Worm (Caenorhabditis elegans) whole organism, midembryonic: Measurements from ENCODE around the gene clc-29.

Experiments
- cog-1 ChIP-seq: sonication (generic microtip); optimal IDR thresholded peaks from 2 replicates; lab custom pipeline; 2016; ENCODE audit warnings: missing genetic modification characterization, missing compliant biosample characterization
- flt-1 ChIP-seq: fragments of 200-800 bp; sonication (Bioruptor generic); IDR thresholded peaks from 2 replicates; pipeline ENCODE4 v1.3.6; 2022; ENCODE audit warnings: missing genetic modification characterization, missing compliant biosample characterization
- med-1 ChIP-seq: sonication (generic microtip); optimal IDR thresholded peaks from 2 replicates; lab custom pipeline; 2017; ENCODE audit warnings: missing genetic modification characterization, mild to moderate bottlenecking, missing compliant biosample characterization, antibody characterized with exemption, missing genetic modification reagents; ENCODE audit not compliant: insufficient read depth
- ztf-23 ChIP-seq: fragments of 200-800 bp; sonication (Bioruptor generic); IDR thresholded peaks from 2 replicates; pipeline ENCODE4 v1.3.6; 2022; ENCODE audit warnings: missing genetic modification reagents, missing genetic modification characterization, missing compliant biosample characterization
- ztf-29 ChIP-seq: fragments of 200-800 bp; sonication (Bioruptor generic); IDR thresholded peaks from 2 replicates; pipeline ENCODE4 v1.3.6; 2022; ENCODE audit warnings: missing genetic modification reagents, missing genetic modification characterization, missing compliant biosample characterization

DNA sequence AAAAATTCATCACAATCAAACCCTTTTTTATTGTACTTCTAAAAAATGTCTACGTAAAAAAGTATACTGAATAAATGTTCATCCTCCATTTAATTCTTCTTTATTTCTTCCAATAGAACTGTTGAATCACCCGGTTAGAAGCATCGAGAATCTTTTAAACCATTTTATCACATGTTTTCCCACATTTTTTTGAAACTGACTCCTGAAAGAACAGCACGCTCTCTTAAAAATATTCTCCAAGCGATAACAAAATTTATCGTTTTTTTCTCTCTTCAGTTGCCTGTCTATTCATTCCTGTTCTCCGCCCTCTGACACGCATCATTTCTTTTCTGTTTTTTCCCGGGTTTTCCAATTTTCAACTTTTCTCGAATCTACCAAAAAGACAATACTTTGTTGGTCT, 23.3 kb downstream of the clc-29 start, which contains the start of gene F10E9.12:
- no peak for TF ChIP-seq flt-1 (GFP tag; lab: Robert Waterston, UW)
- TF ChIP-seq med-1 = no peak
- TF ChIP-seq cog-1 (tag; lab: Kevin White, UChicago) = no peak
- TF ChIP-seq ztf-29 (GFP tag; lab: Robert Waterston, UW) = no peak
- TF ChIP-seq ztf-23 = no peak
